Worm (Caenorhabditis elegans) whole organism, young adult: ENCODE measurements around the gene C38H2.3.

Experiments used
- F49E8.2 ChIP-seq: sonication (generic microtip); optimal IDR thresholded peaks from 3 replicates; lab custom pipeline; 2017; ENCODE audit warnings: missing genetic modification characterization, mild to moderate bottlenecking, missing compliant biosample characterization, antibody characterized with exemption, moderate library complexity; ENCODE audit not compliant: insufficient read depth
- him-1 ChIP-seq: sonication (generic microtip); optimal IDR thresholded peaks from 2 replicates; lab custom pipeline; 2016; ENCODE audit warnings: missing genotype, missing genetic modification reagents, missing genetic modification characterization, missing compliant biosample characterization
- lin-35 ChIP-seq, 3 experiments: fragments of 150-350 bp in 2 of 3; sonication (generic microtip) in 1 of 3; optimal IDR thresholded peaks; 2 replicates each; lab custom pipeline; 2014 to 2018; ENCODE audit warnings: missing biosample characterization in 3 of 3, missing genetic modification characterization in 3 of 3, missing genetic modification reagents in 3 of 3
- lin-54 ChIP-seq: fragments of 200-800 bp; sonication (Bioruptor generic); optimal IDR thresholded peaks from 2 replicates; lab custom pipeline; 2018; ENCODE audit warnings: mild to moderate bottlenecking, missing genetic modification characterization, missing compliant biosample characterization
- ztf-25 ChIP-seq: fragments of 200-800 bp; sonication (Bioruptor generic); IDR thresholded peaks from 2 replicates; pipeline ENCODE4 v1.3.6; 2022; ENCODE audit warnings: missing genetic modification reagents, missing genetic modification characterization, missing compliant biosample characterization

- no peak for TF ChIP-seq lin-54 (GFP tag; lab: Kevin White, UChicago)
- no peak for TF ChIP-seq lin-35 (GFP tag; optimal IDR thresholded peaks at IDR 0.05; lab: Kevin White, UChicago)
- TF ChIP-seq F49E8.2 = no peak
- TF ChIP-seq ztf-25 (GFP tag; lab: Robert Waterston, UW) = no peak
- TF ChIP-seq him-1 = no peak
These were observed 23.5 kb downstream of the C38H2.3 start for ce11 chrIII:10362920-10363319.
